Worm (Caenorhabditis elegans) whole organism, young adult: ENCODE measurements around the gene C53B7.3.

Experiments
- F22D6.2 ChIP-seq: sonication (generic microtip); optimal IDR thresholded peaks from 2 replicates; lab custom pipeline; 2016; ENCODE audit warnings: mild to moderate bottlenecking, missing genetic modification characterization, missing compliant biosample characterization
- F39B2.1 ChIP-seq: fragments of 200-800 bp; sonication (Bioruptor generic); IDR thresholded peaks from 2 replicates; pipeline ENCODE4 v1.3.6; 2022; ENCODE audit warnings: missing genetic modification reagents, missing genetic modification characterization, missing compliant biosample characterization
- F52B5.7 ChIP-seq: sonication (generic microtip); optimal IDR thresholded peaks from 2 replicates; lab custom pipeline; 2016; ENCODE audit warnings: mild to moderate bottlenecking, missing genetic modification characterization, missing compliant biosample characterization
- F57A8.1 ChIP-seq: fragments of 200-800 bp; sonication (Bioruptor generic); optimal IDR thresholded peaks from 2 replicates; lab custom pipeline; 2018; ENCODE audit warnings: mild to moderate bottlenecking, missing genetic modification characterization, moderate library complexity, missing compliant biosample characterization
- F57C9.4 ChIP-seq: sonication (generic microtip); optimal IDR thresholded peaks from 2 replicates; lab custom pipeline; 2017; ENCODE audit warnings: mild to moderate bottlenecking, missing genetic modification characterization, missing compliant biosample characterization
- K12H6.12 ChIP-seq: fragments of 200-800 bp; sonication (Bioruptor generic); optimal IDR thresholded peaks from 2 replicates; lab custom pipeline; 2018; ENCODE audit warnings: mild to moderate bottlenecking, missing genetic modification characterization, missing compliant biosample characterization
- Y53F4B.3 ChIP-seq: fragments of 200-800 bp; sonication (Bioruptor generic); IDR thresholded peaks from 2 replicates; pipeline ENCODE4 v1.3.6; 2022; ENCODE audit warnings: missing genetic modification reagents, missing genetic modification characterization, missing compliant biosample characterization
- akir-1 ChIP-seq: fragments of 200-800 bp; sonication (Bioruptor generic); optimal IDR thresholded peaks from 2 replicates; lab custom pipeline; 2018; ENCODE audit warnings: mild to moderate bottlenecking, missing genetic modification characterization, moderate library complexity, missing compliant biosample characterization
- ama-1 ChIP-seq, 3 experiments: fragments of 150-350 bp in 1 of 3; sonication (generic microtip) in 2 of 3; optimal IDR thresholded peaks; 2 replicates each; lab custom pipeline; 2014 to 2018; ENCODE audit warnings: missing biosample characterization in 2 of 3, missing genetic modification characterization in 2 of 3, missing genetic modification reagents in 2 of 3
- attf-3 ChIP-seq: fragments of 200-800 bp; sonication (Bioruptor generic); conservative IDR thresholded peaks from 2 replicates; pipeline ENCODE4 v1.3.6; 2022; ENCODE audit warnings: missing genetic modification reagents, missing genetic modification characterization, missing compliant biosample characterization
- attf-6 ChIP-seq: fragments of 200-800 bp; sonication (Bioruptor generic); IDR thresholded peaks from 2 replicates; pipeline ENCODE4 v1.3.6; 2022; ENCODE audit warnings: missing genetic modification reagents, missing genetic modification characterization, missing compliant biosample characterization
- cebp-1 ChIP-seq, 2 experiments: fragments of 200-800 bp in 1 of 2; sonication (Bioruptor generic) in 1 of 2; sonication (generic microtip) in 1 of 2; IDR thresholded peaks in 1 of 2; optimal IDR thresholded peaks in 1 of 2; 2 replicates each; pipeline versions ENCODE4 v1.3.6 to Lab custom; 2017 to 2022; ENCODE audit warnings: missing compliant biosample characterization in 2 of 2, missing genetic modification characterization in 2 of 2, mild to moderate bottlenecking in 1 of 2, missing genetic modification reagents in 1 of 2, moderate library complexity in 1 of 2
- dox-1 ChIP-seq: fragments of 200-800 bp; sonication (Bioruptor generic); IDR thresholded peaks from 2 replicates; pipeline ENCODE4 v1.3.6; 2022; ENCODE audit warnings: missing genetic modification reagents, missing genetic modification characterization, missing compliant biosample characterization
- dpl-1 ChIP-seq: fragments of 150-350 bp; optimal IDR thresholded peaks from 2 replicates; lab custom pipeline; 2014; ENCODE audit warnings: missing biosample characterization, missing genetic modification reagents, missing genetic modification characterization
- egl-18 ChIP-seq: fragments of 200-800 bp; sonication (Bioruptor generic); IDR thresholded peaks from 2 replicates; pipeline ENCODE4 v1.3.6; 2022; ENCODE audit warnings: missing genetic modification reagents, missing genetic modification characterization, missing compliant biosample characterization
- egrh-3 ChIP-seq: fragments of 200-800 bp; sonication (Bioruptor generic); IDR thresholded peaks from 2 replicates; pipeline ENCODE4 v1.3.6; 2022; ENCODE audit warnings: missing genetic modification reagents, missing genetic modification characterization, missing compliant biosample characterization
- ekl-4 ChIP-seq: fragments of 200-800 bp; sonication (Bioruptor generic); IDR thresholded peaks from 2 replicates; pipeline ENCODE4 v1.3.6; 2022; ENCODE audit warnings: missing genetic modification reagents, missing genetic modification characterization, missing compliant biosample characterization
- hmg-1.2 ChIP-seq: fragments of 200-800 bp; sonication (Bioruptor generic); IDR thresholded peaks from 2 replicates; pipeline ENCODE4 v1.3.6; 2022; ENCODE audit warnings: missing genetic modification reagents, missing genetic modification characterization, missing compliant biosample characterization
- lag-1 ChIP-seq: fragments of 200-800 bp; sonication (Bioruptor generic); IDR thresholded peaks from 2 replicates; pipeline ENCODE4 v1.3.6; 2022; ENCODE audit warnings: missing genetic modification reagents, missing genetic modification characterization, missing compliant biosample characterization
- lin-35 ChIP-seq, 3 experiments: fragments of 150-350 bp in 2 of 3; sonication (generic microtip) in 1 of 3; optimal IDR thresholded peaks; 2 replicates each; lab custom pipeline; 2014 to 2018; ENCODE audit warnings: missing biosample characterization in 3 of 3, missing genetic modification characterization in 3 of 3, missing genetic modification reagents in 3 of 3
- lsy-27 ChIP-seq: sonication (generic microtip); optimal IDR thresholded peaks from 2 replicates; lab custom pipeline; 2017; ENCODE audit warnings: missing genetic modification characterization, mild to moderate bottlenecking, missing compliant biosample characterization, antibody characterized with exemption, missing genotype, borderline replicate concordance; ENCODE audit not compliant: insufficient read depth
- mxl-1 ChIP-seq: sonication (generic microtip); optimal IDR thresholded peaks from 2 replicates; lab custom pipeline; 2016; ENCODE audit warnings: missing genetic modification characterization, missing compliant biosample characterization
- nhr-80 ChIP-seq: sonication (generic microtip); optimal IDR thresholded peaks from 2 replicates; lab custom pipeline; 2016; ENCODE audit warnings: missing genetic modification characterization, missing compliant biosample characterization
- pha-4 ChIP-seq: fragments of 150-350 bp; sonication (generic microtip); optimal IDR thresholded peaks from 2 replicates; lab custom pipeline; 2014; ENCODE audit warnings: missing biosample characterization, missing genetic modification reagents, missing genetic modification characterization
- snpc-1.1 ChIP-seq: sonication (generic microtip); optimal IDR thresholded peaks from 2 replicates; lab custom pipeline; 2017; ENCODE audit warnings: missing genetic modification characterization, mild to moderate bottlenecking, missing compliant biosample characterization, antibody characterized with exemption, moderate library complexity, missing genotype, missing genetic modification reagents; ENCODE audit not compliant: insufficient read depth
- snpc-3.4 ChIP-seq: sonication (generic microtip); optimal IDR thresholded peaks from 2 replicates; lab custom pipeline; 2017; ENCODE audit warnings: missing genetic modification characterization, mild to moderate bottlenecking, missing compliant biosample characterization, antibody characterized with exemption, moderate library complexity, missing genotype, missing genetic modification reagents
- tbp1 ChIP-seq: fragments of 200-800 bp; sonication (Bioruptor generic); optimal IDR thresholded peaks from 2 replicates; lab custom pipeline; 2018; ENCODE audit warnings: mild to moderate bottlenecking, missing genetic modification characterization, missing compliant biosample characterization
- unc-62 ChIP-seq: fragments of 150-350 bp; optimal IDR thresholded peaks from 2 replicates; lab custom pipeline; 2014; ENCODE audit warnings: missing biosample characterization, missing genetic modification reagents, missing genetic modification characterization
- ztf-26 ChIP-seq: sonication (generic microtip); optimal IDR thresholded peaks from 2 replicates; lab custom pipeline; 2017; ENCODE audit warnings: missing genetic modification characterization, missing compliant biosample characterization
- ztf-3 ChIP-seq: fragments of 200-800 bp; sonication (Bioruptor generic); optimal IDR thresholded peaks from 2 replicates; lab custom pipeline; 2018; ENCODE audit warnings: mild to moderate bottlenecking, missing genetic modification characterization, missing compliant biosample characterization
- ztf-6 ChIP-seq: fragments of 200-800 bp; sonication (Bioruptor generic); IDR thresholded peaks from 2 replicates; pipeline ENCODE4 v1.3.6; 2022; ENCODE audit warnings: missing genetic modification reagents, missing genetic modification characterization, missing compliant biosample characterization

C53B7.3 gene

ce11 chrX:6813025-6813424 lies 31.5 kb upstream of the C53B7.3 start:
- TF ChIP-seq egrh-3 (GFP tag; lab: Robert Waterston, UW) (no peak), lsy-27 (no peak), ztf-26 (tag; lab: Kevin White, UChicago) (no peak), mxl-1 (tag; lab: Kevin White, UChicago) (no peak), F57A8.1 (GFP tag; lab: Kevin White, UChicago) (no peak)

- no peak for TF ChIP-seq F57C9.4 (tag; lab: Kevin White, UChicago)
- no peak for TF ChIP-seq K12H6.12 (tag; lab: Kevin White, UChicago)
- TF ChIP-seq dox-1 (GFP tag; lab: Robert Waterston, UW), result no peak
- peak; percentile 85 for TF ChIP-seq nhr-80 (tag; lab: Kevin White, UChicago)
- TF ChIP-seq ztf-6, result no peak
- TF ChIP-seq cebp-1 (GFP tag; IDR thresholded peaks at IDR 0.05; lab: Robert Waterston, UW), result no peak
- TF ChIP-seq cebp-1 (tag; optimal IDR thresholded peaks at IDR 0.05; lab: Kevin White, UChicago), result peak; percentile 27
- TF ChIP-seq snpc-3.4, result no peak
- peak; percentile 6 for TF ChIP-seq unc-62 (GFP tag; lab: Kevin White, UChicago)
- TF ChIP-seq tbp1 (GFP tag; lab: Kevin White, UChicago), result peak; percentile 23
- no peak for TF ChIP-seq akir-1
Observed at ce11 chrX:6818036-6818488, 26.5 kb upstream of the C53B7.3 start, which contains the start of gene dhs-28. TSS of gene dhs-28 (plus strand) at chrX:6818438.

DNA sequence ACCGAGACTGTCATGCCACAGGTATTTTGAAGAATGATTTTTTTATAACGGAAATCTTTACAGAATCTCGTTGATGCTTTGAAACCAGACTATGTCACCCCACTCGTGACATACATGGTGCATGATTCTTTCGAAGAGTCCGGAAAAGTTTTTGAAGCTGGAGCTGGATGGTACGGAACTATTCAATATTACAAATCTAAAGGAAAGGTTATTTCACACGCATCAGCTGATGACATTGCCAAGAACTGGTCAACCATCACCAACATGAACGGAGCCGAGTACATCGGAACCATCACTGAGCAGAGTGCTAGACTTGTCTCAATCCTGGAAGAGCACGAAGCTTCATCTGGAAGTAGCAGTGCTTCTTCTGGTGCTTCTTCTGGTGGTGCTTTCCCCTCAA lies 25.4 kb upstream of the C53B7.3 start:
- TF ChIP-seq ama-1 (optimal IDR thresholded peaks at IDR 0.05; lab: Kevin White, UChicago) (no peak), ama-1 (GFP tag; optimal IDR thresholded peaks at IDR 0.05; lab: Kevin White, UChicago) (no peak), Y53F4B.3 (GFP tag; lab: Robert Waterston, UW) (no peak), F39B2.1 (GFP tag; lab: Robert Waterston, UW) (no peak), lin-35 (GFP tag; optimal IDR thresholded peaks at IDR 0.05; lab: Kevin White, UChicago) (no peak), ztf-3 (no peak), attf-6 (GFP tag; lab: Robert Waterston, UW) (no peak), dpl-1 (GFP tag; lab: Kevin White, UChicago) (no peak)

DNA sequence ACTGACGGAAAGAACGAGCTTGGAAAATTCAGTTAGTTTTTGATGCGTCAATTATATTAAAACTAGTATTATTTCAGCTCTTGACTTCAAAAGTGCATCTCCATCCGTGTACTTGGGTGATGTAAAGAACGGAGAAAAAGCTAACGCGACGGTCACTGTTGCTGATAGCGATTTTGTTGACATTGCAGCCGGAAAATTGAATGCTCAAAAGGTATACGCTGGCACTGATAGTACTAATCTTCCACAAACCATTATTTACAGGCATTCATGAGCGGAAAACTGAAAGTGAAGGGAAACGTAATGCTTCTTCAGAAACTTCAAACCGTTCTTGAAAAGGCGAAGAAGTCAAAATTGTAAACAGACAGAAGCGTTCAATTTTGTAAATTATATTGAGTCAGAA lies 24.9 kb upstream of the C53B7.3 start:
- TF ChIP-seq lag-1 (no peak), nhr-80 (tag; lab: Kevin White, UChicago) (peak; percentile 52)

ce11 chrX:6822552-6822951 lies 22.0 kb upstream of the C53B7.3 start:
- TF ChIP-seq F52B5.7 (tag; lab: Kevin White, UChicago), result no peak
- TF ChIP-seq hmg-1.2 (GFP tag; lab: Robert Waterston, UW), result no peak
- no peak for TF ChIP-seq pha-4 (tag; lab: Kevin White, UChicago)
- no peak for TF ChIP-seq akir-1
- TF ChIP-seq attf-3 (GFP tag; lab: Robert Waterston, UW), result no peak
- no peak for TF ChIP-seq snpc-1.1
- no peak for TF ChIP-seq egl-18 (GFP tag; lab: Robert Waterston, UW)
- no peak for TF ChIP-seq ekl-4
- no peak for TF ChIP-seq F22D6.2 (tag; lab: Kevin White, UChicago)
